Worm (Caenorhabditis elegans) whole organism, L1 larva: ENCODE data around the gene prde-1.

Experiments used
- C04F5.9 ChIP-seq: sonication (generic microtip); optimal IDR thresholded peaks from 2 replicates; lab custom pipeline; 2016; ENCODE audit warnings: missing genetic modification characterization, missing compliant biosample characterization
- aha-1 ChIP-seq: fragments of 150-350 bp; optimal IDR thresholded peaks from 2 replicates; lab custom pipeline; 2014; ENCODE audit warnings: missing biosample characterization, missing genetic modification characterization
- alr-1 ChIP-seq: fragments of 200-800 bp; sonication (Bioruptor generic); optimal IDR thresholded peaks from 2 replicates; lab custom pipeline; 2018; ENCODE audit warnings: borderline replicate concordance, mild to moderate bottlenecking, missing genetic modification characterization, missing compliant biosample characterization
- aly-2 ChIP-seq: fragments of 150-350 bp; optimal IDR thresholded peaks from 2 replicates; lab custom pipeline; 2014; ENCODE audit warnings: missing biosample characterization, missing genetic modification characterization
- ama-1 ChIP-seq: fragments of 150-350 bp; optimal IDR thresholded peaks from 2 replicates; lab custom pipeline; 2014
- blmp-1 ChIP-seq: fragments of 150-350 bp; optimal IDR thresholded peaks from 2 replicates; lab custom pipeline; 2014; ENCODE audit warnings: missing biosample characterization, missing genetic modification characterization
- ceh-63 ChIP-seq: fragments of 200-800 bp; sonication (Bioruptor generic); optimal IDR thresholded peaks from 2 replicates; lab custom pipeline; 2018; ENCODE audit warnings: mild to moderate bottlenecking, missing genetic modification characterization, missing compliant biosample characterization
- ceh-8 ChIP-seq: fragments of 200-800 bp; sonication (Bioruptor generic); optimal IDR thresholded peaks from 2 replicates; lab custom pipeline; 2018; ENCODE audit warnings: mild to moderate bottlenecking, missing genetic modification characterization, moderate library complexity, missing compliant biosample characterization
- ceh-88 ChIP-seq: fragments of 200-800 bp; sonication (Bioruptor generic); IDR thresholded peaks from 2 replicates; pipeline ENCODE4 v1.3.6; 2022; ENCODE audit warnings: missing genetic modification characterization, missing compliant biosample characterization
- ces-1 ChIP-seq: fragments of 150-350 bp; optimal IDR thresholded peaks from 2 replicates; lab custom pipeline; 2014; ENCODE audit warnings: missing biosample characterization, missing genetic modification reagents, missing genetic modification characterization
- dsc-1 ChIP-seq: sonication (generic microtip); optimal IDR thresholded peaks from 2 replicates; lab custom pipeline; 2016; ENCODE audit warnings: mild to moderate bottlenecking, missing genetic modification characterization, missing compliant biosample characterization
- efl-1 ChIP-seq, 4 experiments: fragments of 150-350 bp; optimal IDR thresholded peaks in 3 of 4; peaks in 1 of 4; 1 replicate in 1 of 4; 2 replicates in 3 of 4; lab custom pipeline; 2014; ENCODE audit warnings: missing biosample characterization in 2 of 4, missing genetic modification characterization in 2 of 4, missing genetic modification reagents in 2 of 4
- ets-5 ChIP-seq: fragments of 200-800 bp; sonication (Bioruptor generic); IDR thresholded peaks from 2 replicates; pipeline ENCODE4 v1.3.6; 2022; ENCODE audit warnings: missing genetic modification characterization, missing compliant biosample characterization
- fkh-10 ChIP-seq: sonication (generic microtip); optimal IDR thresholded peaks from 2 replicates; lab custom pipeline; 2017; ENCODE audit warnings: missing biosample characterization, missing genetic modification reagents, missing genetic modification characterization
- fkh-4 ChIP-seq: sonication (generic microtip); optimal IDR thresholded peaks from 2 replicates; lab custom pipeline; 2016; ENCODE audit warnings: missing compliant biosample characterization, missing genetic modification characterization, borderline replicate concordance
- fos-1 ChIP-seq: fragments of 150-350 bp; optimal IDR thresholded peaks from 2 replicates; lab custom pipeline; 2014; ENCODE audit warnings: missing biosample characterization, missing genetic modification characterization
- grh-1 ChIP-seq: fragments of 200-800 bp; sonication (Bioruptor generic); IDR thresholded peaks from 2 replicates; pipeline ENCODE4 v1.3.6; 2022; ENCODE audit warnings: missing genetic modification reagents, missing genetic modification characterization, missing compliant biosample characterization
- isw-1 ChIP-seq: fragments of 200-800 bp; sonication (Bioruptor generic); IDR thresholded peaks from 2 replicates; pipeline ENCODE4 v1.3.6; 2022; ENCODE audit warnings: missing genetic modification characterization, missing compliant biosample characterization
- jun-1 ChIP-seq: fragments of 150-350 bp; optimal IDR thresholded peaks from 2 replicates; lab custom pipeline; 2014; ENCODE audit warnings: missing biosample characterization, missing genetic modification reagents, missing genetic modification characterization
- lin-15B ChIP-seq: fragments of 150-350 bp; sonication (generic microtip); optimal IDR thresholded peaks from 3 replicates; lab custom pipeline; 2014; ENCODE audit warnings: missing biosample characterization, missing genetic modification characterization
- lin-35 ChIP-seq, 2 experiments: fragments of 150-350 bp; optimal IDR thresholded peaks; 2 replicates each; lab custom pipeline; 2014; ENCODE audit warnings: missing biosample characterization in 2 of 2, missing genetic modification characterization in 2 of 2, missing genetic modification reagents in 2 of 2
- lin-39 ChIP-seq: fragments of 150-350 bp; optimal IDR thresholded peaks from 2 replicates; lab custom pipeline; 2014; ENCODE audit warnings: missing biosample characterization, missing genetic modification reagents, missing genetic modification characterization
- mab-9 ChIP-seq: fragments of 200-800 bp; sonication (Bioruptor generic); IDR thresholded peaks from 2 replicates; pipeline ENCODE4 v1.3.6; 2022; ENCODE audit warnings: missing genetic modification reagents, missing genetic modification characterization, missing compliant biosample characterization
- mdl-1 ChIP-seq, 2 experiments: fragments of 150-350 bp; optimal IDR thresholded peaks; 2 replicates each; lab custom pipeline; 2014 to 2017; ENCODE audit warnings: missing biosample characterization in 2 of 2, missing genetic modification characterization in 2 of 2, inconsistent platforms in 1 of 2
- mep-1 ChIP-seq: fragments of 150-350 bp; optimal IDR thresholded peaks from 2 replicates; lab custom pipeline; 2014; ENCODE audit warnings: missing biosample characterization, missing genetic modification characterization
- nhr-11 ChIP-seq: fragments of 150-350 bp; optimal IDR thresholded peaks from 2 replicates; lab custom pipeline; 2014; ENCODE audit warnings: missing biosample characterization, missing genetic modification characterization
- nhr-12 ChIP-seq: sonication (generic microtip); optimal IDR thresholded peaks from 2 replicates; lab custom pipeline; 2017; ENCODE audit warnings: missing biosample characterization, missing genetic modification characterization
- nhr-19 ChIP-seq: fragments of 200-800 bp; sonication (Bioruptor generic); conservative IDR thresholded peaks from 2 replicates; pipeline ENCODE4 v1.3.6; 2022; ENCODE audit warnings: missing genetic modification characterization, missing compliant biosample characterization
- nhr-20 ChIP-seq: sonication (generic microtip); optimal IDR thresholded peaks from 2 replicates; lab custom pipeline; 2016; ENCODE audit warnings: mild to moderate bottlenecking, missing genetic modification characterization, missing compliant biosample characterization
- nhr-237 ChIP-seq: fragments of 150-350 bp; optimal IDR thresholded peaks from 2 replicates; lab custom pipeline; 2014; ENCODE audit warnings: missing biosample characterization, missing genetic modification characterization
- nhr-28 ChIP-seq: fragments of 150-350 bp; optimal IDR thresholded peaks from 2 replicates; lab custom pipeline; 2014; ENCODE audit warnings: missing biosample characterization, missing genetic modification characterization
- nhr-71 ChIP-seq: sonication (generic microtip); optimal IDR thresholded peaks from 2 replicates; lab custom pipeline; 2016; ENCODE audit warnings: mild to moderate bottlenecking, missing genetic modification characterization, moderate library complexity, missing compliant biosample characterization
- nhr-84 ChIP-seq: sonication (generic microtip); optimal IDR thresholded peaks from 2 replicates; lab custom pipeline; 2017; ENCODE audit warnings: missing biosample characterization, missing genetic modification characterization
- nhr-85 ChIP-seq: sonication (generic microtip); peaks from one replicate; lab custom pipeline; 2016; ENCODE audit warnings: missing genetic modification characterization, inconsistent platforms, missing compliant biosample characterization
- pax-3 ChIP-seq: fragments of 200-800 bp; sonication (Bioruptor generic); optimal IDR thresholded peaks from 2 replicates; lab custom pipeline; 2018; ENCODE audit warnings: mild to moderate bottlenecking, missing genetic modification characterization, moderate library complexity, missing compliant biosample characterization
- pqm-1 ChIP-seq: sonication (generic microtip); optimal IDR thresholded peaks from 3 replicates; lab custom pipeline; 2017; ENCODE audit warnings: missing biosample characterization, missing genetic modification characterization
- sox-4 ChIP-seq: sonication (generic microtip); optimal IDR thresholded peaks from 2 replicates; lab custom pipeline; 2016; ENCODE audit warnings: missing genetic modification characterization, missing compliant biosample characterization
- swsn-7 ChIP-seq: sonication (generic microtip); optimal IDR thresholded peaks from 2 replicates; lab custom pipeline; 2016; ENCODE audit warnings: missing genetic modification characterization, missing compliant biosample characterization
- unc-86 ChIP-seq: sonication (generic microtip); optimal IDR thresholded peaks from 2 replicates; lab custom pipeline; 2016; ENCODE audit warnings: missing genetic modification characterization, missing compliant biosample characterization
- unc-98 ChIP-seq: fragments of 200-800 bp; sonication (Bioruptor generic); IDR thresholded peaks from 2 replicates; pipeline ENCODE4 v1.3.6; 2022; ENCODE audit warnings: missing genetic modification characterization, missing compliant biosample characterization
- zip-4 ChIP-seq: fragments of 200-800 bp; sonication (Bioruptor generic); optimal IDR thresholded peaks from 2 replicates; lab custom pipeline; 2018; ENCODE audit warnings: mild to moderate bottlenecking, missing genetic modification characterization, moderate library complexity, missing compliant biosample characterization
- ztf-11 ChIP-seq, 2 experiments: sonication (generic microtip); optimal IDR thresholded peaks; 2 replicates each; lab custom pipeline; 2016 to 2017; ENCODE audit warnings: missing genetic modification characterization in 2 of 2, missing biosample characterization in 1 of 2, missing compliant biosample characterization in 1 of 2
- ztf-4 ChIP-seq: fragments of 150-350 bp; optimal IDR thresholded peaks from 2 replicates; lab custom pipeline; 2014; ENCODE audit warnings: missing biosample characterization, missing genetic modification characterization

prde-1 gene

ce11 chrV:15537923-15538322, at the start of gene prde-1:
Gene prde-1, plus strand, starts transcription at chrV:15538244.
- TF ChIP-seq nhr-71 (tag; lab: Kevin White, UChicago) (no peak), isw-1 (GFP tag; lab: Robert Waterston, UW) (no peak), ces-1 (no peak), aly-2 (tag; lab: Kevin White, UChicago) (no peak), unc-86 (tag; lab: Kevin White, UChicago) (no peak), grh-1 (no peak), nhr-28 (tag; lab: Kevin White, UChicago) (no peak), mdl-1 (tag; optimal IDR thresholded peaks at IDR 0.05; lab: Kevin White, UChicago) (no peak), lin-35 (GFP tag; optimal IDR thresholded peaks at IDR 0.05; lab: Kevin White, UChicago) (no peak), alr-1 (tag; lab: Kevin White, UChicago) (no peak), ceh-8 (GFP tag; lab: Kevin White, UChicago) (no peak), nhr-11 (tag; lab: Kevin White, UChicago) (no peak), nhr-19 (GFP tag; lab: Robert Waterston, UW) (no peak)
- TF ChIP-seq, all 84 proteins: peak for 0

ce11 chrV:15492518-15492917, 45.5 kb upstream of the prde-1 start, which contains the start of gene str-264:
Gene str-264, minus strand, starts transcription at chrV:15492618.
- TF ChIP-seq nhr-84 (tag; lab: Kevin White, UChicago), result no peak
- TF ChIP-seq dsc-1 (tag; lab: Kevin White, UChicago), result no peak
- no peak for TF ChIP-seq nhr-71 (tag; lab: Kevin White, UChicago)
- TF ChIP-seq nhr-11 (tag; lab: Kevin White, UChicago), result no peak
- no peak for TF ChIP-seq nhr-237 (tag; lab: Kevin White, UChicago)
- no peak for TF ChIP-seq ztf-11 (tag; optimal IDR thresholded peaks at IDR 0.05; lab: Kevin White, UChicago)
- no peak for TF ChIP-seq fkh-4 (tag; lab: Kevin White, UChicago)
- TF ChIP-seq fkh-10 (GFP tag; lab: Kevin White, UChicago), result no peak
- no peak for TF ChIP-seq alr-1 (tag; lab: Kevin White, UChicago)
- no peak for TF ChIP-seq nhr-19 (GFP tag; lab: Robert Waterston, UW)
- no peak for TF ChIP-seq blmp-1 (tag; lab: Kevin White, UChicago)
- no peak for TF ChIP-seq ets-5 (GFP tag; lab: Robert Waterston, UW)
- TF ChIP-seq zip-4, result no peak
- TF ChIP-seq ceh-88 (GFP tag; lab: Robert Waterston, UW), result no peak
- TF ChIP-seq aha-1 (tag; lab: Kevin White, UChicago), result no peak
- no peak for TF ChIP-seq swsn-7 (tag; lab: Kevin White, UChicago)
- TF ChIP-seq pax-3 (tag; lab: Kevin White, UChicago), result no peak
- TF ChIP-seq nhr-28 (tag; lab: Kevin White, UChicago), result no peak
- TF ChIP-seq nhr-85, result no peak

ce11 chrV:15493680-15494079, 44.4 kb upstream of the prde-1 start, which contains the start of gene srh-218:
Gene srh-218, plus strand, starts transcription at chrV:15493980.
- no peak for TF ChIP-seq lin-15B (tag; lab: Kevin White, UChicago)
- no peak for TF ChIP-seq nhr-28 (tag; lab: Kevin White, UChicago)

- no peak for TF ChIP-seq swsn-7 (tag; lab: Kevin White, UChicago)
- TF ChIP-seq nhr-237 (tag; lab: Kevin White, UChicago), result no peak
- no peak for TF ChIP-seq jun-1 (tag; lab: Kevin White, UChicago)
- no peak for TF ChIP-seq efl-1 (optimal IDR thresholded peaks at IDR 0.05; lab: Kevin White, UChicago)
- peak in 1 of 2 experiments; percentile 48 for TF ChIP-seq efl-1 (GFP tag; optimal IDR thresholded peaks at IDR 0.05 in 1 of 2; lab: Kevin White, UChicago)
Observed at ce11 chrV:15495169-15495568, 42.9 kb upstream of the prde-1 start, which contains the start of gene srh-219. Gene srh-219, plus strand, starts transcription at chrV:15495469.

- TF ChIP-seq swsn-7 (tag; lab: Kevin White, UChicago) (peak; percentile 30), mab-9 (GFP tag; lab: Robert Waterston, UW) (no peak), lin-39 (tag; lab: Kevin White, UChicago) (no peak), jun-1 (tag; lab: Kevin White, UChicago) (peak; percentile 82), nhr-20 (peak; percentile 19), nhr-12 (tag; lab: Kevin White, UChicago) (no peak), pqm-1 (tag; lab: Kevin White, UChicago) (no peak), aha-1 (tag; lab: Kevin White, UChicago) (no peak), mep-1 (tag; lab: Kevin White, UChicago) (no peak), ceh-63 (GFP tag; lab: Kevin White, UChicago) (no peak), fos-1 (tag; lab: Kevin White, UChicago) (peak; percentile 3), sox-4 (tag; lab: Kevin White, UChicago) (no peak), ztf-4 (no peak), C04F5.9 (tag; lab: Kevin White, UChicago) (no peak), efl-1 (optimal IDR thresholded peaks at IDR 0.05; lab: Kevin White, UChicago) (peak; percentile 20 to 48), efl-1 (GFP tag; optimal IDR thresholded peaks at IDR 0.05 in 1 of 2; lab: Kevin White, UChicago) (no peak), ama-1 (lab: Kevin White, UChicago) (no peak), lin-35 (GFP tag; optimal IDR thresholded peaks at IDR 0.05; lab: Kevin White, UChicago) (peak in 1 of 2 experiments; percentile 49), dsc-1 (tag; lab: Kevin White, UChicago) (no peak), blmp-1 (tag; lab: Kevin White, UChicago) (no peak), unc-98 (no peak), nhr-237 (tag; lab: Kevin White, UChicago) (no peak)
Observed at ce11 chrV:15497731-15498130, 40.3 kb upstream of the prde-1 start.
